Worm (Caenorhabditis elegans): ENCODE measurements around the gene nhr-13.
A peak's percentile ranks its signal among the peaks of the same experiment; 100 is the strongest.

Gene nhr-13

ce11 chrV:2166679-2167078 is 25.6 kb upstream of the nhr-13 start, which contains the start of gene srbc-19:
TSS of gene srbc-19 (minus strand) at chrV:2166779.
- TF ChIP-seq elt-3 (tag; optimal IDR thresholded peaks at IDR 0.05) (no peak), fkh-10 (GFP tag; optimal IDR thresholded peaks at IDR 0.05) (no peak), xbp-1 (tag; optimal IDR thresholded peaks at IDR 0.05) (no peak), tbx-2 (tag; optimal IDR thresholded peaks at IDR 0.05) (no peak), sup-37 (GFP tag; optimal IDR thresholded peaks at IDR 0.05) (no peak), unc-62 (GFP tag; optimal IDR thresholded peaks at IDR 0.05) (no peak), nhr-28 (tag; optimal IDR thresholded peaks at IDR 0.05) (no peak), nhr-85 (tag) (no peak)

ce11 chrV:2174465-2174864 is 17.8 kb upstream of the nhr-13 start:
- no peak for TF ChIP-seq ama-1 (optimal IDR thresholded peaks at IDR 0.05)
- TF ChIP-seq lsy-2 (tag; optimal IDR thresholded peaks at IDR 0.05): no peak
- no peak for TF ChIP-seq efl-1 (optimal IDR thresholded peaks at IDR 0.05)
- peak; percentile 19 to 92 for TF ChIP-seq efl-1 (GFP tag; optimal IDR thresholded peaks at IDR 0.05 in 1 of 2)
- no peak for TF ChIP-seq dsc-1 (tag; optimal IDR thresholded peaks at IDR 0.05)

- TF ChIP-seq nhr-12 (tag; optimal IDR thresholded peaks at IDR 0.05): no peak
- no peak for TF ChIP-seq C34B4.2 (tag; optimal IDR thresholded peaks at IDR 0.05)
- no peak for TF ChIP-seq isw-1 (GFP tag; IDR thresholded peaks at IDR 0.05)
- TF ChIP-seq C04F5.9 (tag; optimal IDR thresholded peaks at IDR 0.05): no peak
- no peak for TF ChIP-seq lin-14 (GFP tag; optimal IDR thresholded peaks at IDR 0.05)
- TF ChIP-seq tbx-2 (tag; optimal IDR thresholded peaks at IDR 0.05): no peak
- TF ChIP-seq nhr-71 (tag; optimal IDR thresholded peaks at IDR 0.05): no peak
Measured at ce11 chrV:2175242-2175641, 17.0 kb upstream of the nhr-13 start, which contains the start of gene C45H4.18. TSS of gene C45H4.18 (plus strand) at chrV:2175542.

- TF ChIP-seq egl-27 (tag; optimal IDR thresholded peaks at IDR 0.05): no peak
- no peak for TF ChIP-seq mab-9 (GFP tag; IDR thresholded peaks at IDR 0.05)
- no peak for TF ChIP-seq blmp-1 (tag; optimal IDR thresholded peaks at IDR 0.05)
- TF ChIP-seq elt-3 (tag; optimal IDR thresholded peaks at IDR 0.05): no peak
- no peak for TF ChIP-seq ztf-4 (tag; optimal IDR thresholded peaks at IDR 0.05)
Measured at ce11 chrV:2177307-2177764, 14.9 kb upstream of the nhr-13 start, which contains the start of gene srbc-17. TSS of gene srbc-17 (plus strand) at chrV:2177714.

ce11 chrV:2179214-2179613 is 13.1 kb upstream of the nhr-13 start, which contains the start of gene cyp-33C1:
TSS of gene cyp-33C1 (plus strand) at chrV:2179514.
- TF ChIP-seq lin-15B (tag; optimal IDR thresholded peaks at IDR 0.05): no peak
- TF ChIP-seq skn-1 (tag; optimal IDR thresholded peaks at IDR 0.05): no peak
- no peak for TF ChIP-seq nhr-20 (tag; optimal IDR thresholded peaks at IDR 0.05)
- TF ChIP-seq hpl-2 (GFP tag; optimal IDR thresholded peaks at IDR 0.05): no peak
- no peak for TF ChIP-seq dsc-1 (tag; optimal IDR thresholded peaks at IDR 0.05)
- TF ChIP-seq sox-4 (tag; optimal IDR thresholded peaks at IDR 0.05): no peak
- TF ChIP-seq jun-1 (tag; optimal IDR thresholded peaks at IDR 0.05): no peak
- no peak for TF ChIP-seq ceh-63 (GFP tag; optimal IDR thresholded peaks at IDR 0.05)
- no peak for TF ChIP-seq nhr-90 (tag; optimal IDR thresholded peaks at IDR 0.05; ENCODE audit: poor library complexity)
- no peak for TF ChIP-seq mep-1 (tag; optimal IDR thresholded peaks at IDR 0.05)
- TF ChIP-seq lin-35 (GFP tag; optimal IDR thresholded peaks at IDR 0.05): no peak
- no peak for TF ChIP-seq egl-13 (tag; optimal IDR thresholded peaks at IDR 0.05)
- TF ChIP-seq egl-27 (tag; optimal IDR thresholded peaks at IDR 0.05): no peak
- no peak for TF ChIP-seq nhr-76 (tag; optimal IDR thresholded peaks at IDR 0.05)
- no peak for TF ChIP-seq nhr-85 (tag)

ce11 chrV:2181738-2182137 is 10.5 kb upstream of the nhr-13 start, which contains the start of gene srbc-16:
TSS of gene srbc-16 (plus strand) at chrV:2182038.
- no peak for TF ChIP-seq ama-1 (optimal IDR thresholded peaks at IDR 0.05)
- TF ChIP-seq nhr-77 (tag; optimal IDR thresholded peaks at IDR 0.05): no peak
- TF ChIP-seq zip-4 (GFP tag; optimal IDR thresholded peaks at IDR 0.05): no peak
- TF ChIP-seq skn-1 (tag; optimal IDR thresholded peaks at IDR 0.05): no peak
- no peak for TF ChIP-seq lsy-2 (tag; optimal IDR thresholded peaks at IDR 0.05)
- TF ChIP-seq nhr-20 (tag; optimal IDR thresholded peaks at IDR 0.05): no peak
- no peak for TF ChIP-seq efl-1 (optimal IDR thresholded peaks at IDR 0.05)
- no peak for TF ChIP-seq efl-1 (GFP tag; optimal IDR thresholded peaks at IDR 0.05 in 1 of 2)
- TF ChIP-seq unc-86 (tag; optimal IDR thresholded peaks at IDR 0.05): no peak
- TF ChIP-seq nhr-19 (GFP tag; conservative IDR thresholded peaks at IDR 0.05): no peak
